ENCODE assay signal across 3 worm cellular contexts in genomic region chrIII:2785840-2786239, ce11.
TF ChIP-seq lines count a peak whose summit lies in the region.

Gene Y71H2AM.20 (minus strand): TSS chrIII:2785948.

TF ChIP-seq in whole organism, L1 larva, 84 proteins besides CTCF, POLR2A, EP300 and RAD21 (continued from another document and continues in another):
- peak; percentile 65 for TF ChIP-seq sox-4 (tag; optimal IDR thresholded peaks at IDR 0.05; lab: Kevin White, UChicago)
- TF ChIP-seq sup-37 (GFP tag; optimal IDR thresholded peaks at IDR 0.05; lab: Kevin White, UChicago), result no peak
- TF ChIP-seq nhr-47 (tag; optimal IDR thresholded peaks at IDR 0.05; lab: Kevin White, UChicago), result peak; percentile 95
- TF ChIP-seq irx-1 (tag; optimal IDR thresholded peaks at IDR 0.05; lab: Kevin White, UChicago), result peak; percentile 84
- TF ChIP-seq ceh-90 (tag; optimal IDR thresholded peaks at IDR 0.05; lab: Kevin White, UChicago), result no peak
- peak; percentile 99 for TF ChIP-seq mep-1 (tag; optimal IDR thresholded peaks at IDR 0.05; lab: Kevin White, UChicago)
- peak; percentile 84 for TF ChIP-seq vab-15 (tag; optimal IDR thresholded peaks at IDR 0.05; lab: Kevin White, UChicago)
- peak; percentile 91 for TF ChIP-seq pax-3 (tag; optimal IDR thresholded peaks at IDR 0.05; lab: Kevin White, UChicago)
- peak; percentile 92 for TF ChIP-seq unc-86 (tag; optimal IDR thresholded peaks at IDR 0.05; lab: Kevin White, UChicago)
- TF ChIP-seq nhr-19 (GFP tag; conservative IDR thresholded peaks at IDR 0.05; lab: Robert Waterston, UW), result peak; percentile 93
- peak; percentile 79 for TF ChIP-seq mef-2 (tag; optimal IDR thresholded peaks at IDR 0.05; lab: Kevin White, UChicago)
- peak; percentile 85 for TF ChIP-seq zag-1 (tag; optimal IDR thresholded peaks at IDR 0.05; lab: Kevin White, UChicago)
- TF ChIP-seq elt-3 (tag; optimal IDR thresholded peaks at IDR 0.05; lab: Kevin White, UChicago), result peak; percentile 82 to 99 (median 96)
- TF ChIP-seq alr-1 (tag; optimal IDR thresholded peaks at IDR 0.05; lab: Kevin White, UChicago; ENCODE audit: borderline replicate concordance), result no peak
- no peak for TF ChIP-seq sptf-1 (tag; optimal IDR thresholded peaks at IDR 0.05; lab: Kevin White, UChicago)
- peak; percentile 86 for TF ChIP-seq ceh-8 (GFP tag; optimal IDR thresholded peaks at IDR 0.05; lab: Kevin White, UChicago)
- TF ChIP-seq nhr-12 (tag; optimal IDR thresholded peaks at IDR 0.05; lab: Kevin White, UChicago), result no peak
- no peak for TF ChIP-seq ceh-63 (GFP tag; optimal IDR thresholded peaks at IDR 0.05; lab: Kevin White, UChicago)
- TF ChIP-seq ets-5 (GFP tag; IDR thresholded peaks at IDR 0.05; lab: Robert Waterston, UW), result no peak
- TF ChIP-seq lin-13 (GFP tag; optimal IDR thresholded peaks at IDR 0.05; lab: Kevin White, UChicago), result peak; percentile 97
- peak; percentile 92 for TF ChIP-seq aly-2 (tag; optimal IDR thresholded peaks at IDR 0.05; lab: Kevin White, UChicago)
- peak; percentile 42 for TF ChIP-seq elt-2 (tag; optimal IDR thresholded peaks at IDR 0.05; lab: Kevin White, UChicago)
- TF ChIP-seq nhr-237 (tag; optimal IDR thresholded peaks at IDR 0.05; lab: Kevin White, UChicago), result peak; percentile 92
- peak; percentile 92 to 95 for TF ChIP-seq efl-1 (optimal IDR thresholded peaks at IDR 0.05; lab: Kevin White, UChicago)
- peak; percentile 87 to 98 for TF ChIP-seq efl-1 (GFP tag; optimal IDR thresholded peaks at IDR 0.05 in 1 of 2; lab: Kevin White, UChicago)
- no peak for TF ChIP-seq unc-62 (GFP tag; optimal IDR thresholded peaks at IDR 0.05; lab: Kevin White, UChicago)
- peak; percentile 98 for TF ChIP-seq nhr-71 (tag; optimal IDR thresholded peaks at IDR 0.05; lab: Kevin White, UChicago)
- peak; percentile 84 for TF ChIP-seq ama-1 (optimal IDR thresholded peaks at IDR 0.05; lab: Kevin White, UChicago)
- TF ChIP-seq nhr-28 (tag; optimal IDR thresholded peaks at IDR 0.05; lab: Kevin White, UChicago), result no peak
- TF ChIP-seq nhr-77 (tag; optimal IDR thresholded peaks at IDR 0.05; lab: Kevin White, UChicago), result peak; percentile 93
- TF ChIP-seq C16A3.4 (tag; optimal IDR thresholded peaks at IDR 0.05; lab: Kevin White, UChicago), result peak; percentile 99
- peak in 1 of 2 experiments; percentile 74 for TF ChIP-seq egl-27 (tag; optimal IDR thresholded peaks at IDR 0.05; lab: Kevin White, UChicago)
- no peak for TF ChIP-seq nhr-76 (tag; optimal IDR thresholded peaks at IDR 0.05; lab: Kevin White, UChicago)
- TF ChIP-seq hpl-2 (GFP tag; optimal IDR thresholded peaks at IDR 0.05; lab: Kevin White, UChicago), result peak; percentile 81
- TF ChIP-seq lin-35 (GFP tag; optimal IDR thresholded peaks at IDR 0.05; lab: Kevin White, UChicago), result peak; percentile 92 to 95
- TF ChIP-seq nhr-11 (tag; optimal IDR thresholded peaks at IDR 0.05; lab: Kevin White, UChicago), result peak; percentile 29
- TF ChIP-seq zip-4 (GFP tag; optimal IDR thresholded peaks at IDR 0.05; lab: Kevin White, UChicago), result peak; percentile 59
- peak; percentile 56 for TF ChIP-seq pag-3 (tag; optimal IDR thresholded peaks at IDR 0.05; lab: Kevin White, UChicago; ENCODE audit: borderline replicate concordance, insufficient read depth)
- peak; percentile 89 for TF ChIP-seq dsc-1 (tag; optimal IDR thresholded peaks at IDR 0.05; lab: Kevin White, UChicago)
- TF ChIP-seq snpc-4 (tag; optimal IDR thresholded peaks at IDR 0.05; lab: Kevin White, UChicago), result peak; percentile 90
- peak; percentile 96 for TF ChIP-seq nhr-20 (tag; optimal IDR thresholded peaks at IDR 0.05; lab: Kevin White, UChicago)
- TF ChIP-seq nhr-84 (tag; optimal IDR thresholded peaks at IDR 0.05; lab: Kevin White, UChicago), result no peak
- no peak for TF ChIP-seq Y116A8C.19 (tag; optimal IDR thresholded peaks at IDR 0.05; lab: Kevin White, UChicago; ENCODE audit: borderline replicate concordance)

TF ChIP-seq in whole organism, L3 larva, 47 proteins besides CTCF, POLR2A, EP300 and RAD21 (continued from another document):
- TF ChIP-seq nhr-23 (tag; optimal IDR thresholded peaks at IDR 0.05; lab: Kevin White, UChicago) (peak; percentile 97), eor-1 (tag; optimal IDR thresholded peaks at IDR 0.05; lab: Kevin White, UChicago) (no peak), nhr-11 (tag; optimal IDR thresholded peaks at IDR 0.05; lab: Kevin White, UChicago) (peak; percentile 83), fkh-10 (GFP tag; optimal IDR thresholded peaks at IDR 0.05; lab: Kevin White, UChicago) (peak; percentile 91), fos-1 (tag; optimal IDR thresholded peaks at IDR 0.05; lab: Kevin White, UChicago) (peak; percentile 90), ama-1 (optimal IDR thresholded peaks at IDR 0.05; lab: Kevin White, UChicago) (no peak), pqm-1 (tag; optimal IDR thresholded peaks at IDR 0.05; lab: Kevin White, UChicago) (peak; percentile 81), pha-4 (tag; optimal IDR thresholded peaks at IDR 0.05; lab: Kevin White, UChicago) (peak; percentile 100), lin-39 (tag; optimal IDR thresholded peaks at IDR 0.05; lab: Kevin White, UChicago) (peak; percentile 98), R02D3.7 (tag; optimal IDR thresholded peaks at IDR 0.05; lab: Kevin White, UChicago) (peak; percentile 83), fkh-2 (tag; optimal IDR thresholded peaks at IDR 0.05; lab: Kevin White, UChicago) (peak; percentile 23), unc-39 (tag; optimal IDR thresholded peaks at IDR 0.05; lab: Kevin White, UChicago) (no peak), aly-2 (tag; optimal IDR thresholded peaks at IDR 0.05; lab: Kevin White, UChicago) (no peak), lsy-12 (tag; optimal IDR thresholded peaks at IDR 0.05; lab: Kevin White, UChicago) (peak; percentile 91), ceh-28 (tag; optimal IDR thresholded peaks at IDR 0.05; lab: Kevin White, UChicago) (peak; percentile 88), egl-27 (tag; optimal IDR thresholded peaks at IDR 0.05; lab: Kevin White, UChicago) (peak; percentile 81), daf-12 (tag; optimal IDR thresholded peaks at IDR 0.05; lab: Kevin White, UChicago) (no peak), ceh-16 (tag; optimal IDR thresholded peaks at IDR 0.05; lab: Kevin White, UChicago) (no peak), ceh-82 (tag; optimal IDR thresholded peaks at IDR 0.05; lab: Kevin White, UChicago) (peak; percentile 56), mdl-1 (tag; optimal IDR thresholded peaks at IDR 0.05; lab: Kevin White, UChicago) (no peak), nhr-76 (tag; optimal IDR thresholded peaks at IDR 0.05; lab: Kevin White, UChicago) (peak; percentile 60), ceh-9 (tag; optimal IDR thresholded peaks at IDR 0.05; lab: Kevin White, UChicago) (no peak), unc-62 (GFP tag; optimal IDR thresholded peaks at IDR 0.05; lab: Kevin White, UChicago) (peak; percentile 73), nhr-12 (tag; optimal IDR thresholded peaks at IDR 0.05; lab: Kevin White, UChicago) (no peak), skn-1 (tag; optimal IDR thresholded peaks at IDR 0.05; lab: Kevin White, UChicago) (peak; percentile 92), egl-5 (tag; optimal IDR thresholded peaks at IDR 0.05; lab: Kevin White, UChicago) (peak; percentile 82), zag-1 (tag; optimal IDR thresholded peaks at IDR 0.05; lab: Kevin White, UChicago) (no peak), nfya-1 (tag; optimal IDR thresholded peaks at IDR 0.05; lab: Kevin White, UChicago; ENCODE audit: insufficient read depth) (peak; percentile 97), mml-1 (tag; optimal IDR thresholded peaks at IDR 0.05; lab: Kevin White, UChicago) (no peak)

TF ChIP-seq in whole organism, young adult, 124 proteins besides CTCF, POLR2A, EP300 and RAD21 (continued from another document and continues in another):
- TF ChIP-seq atf-7 (tag; optimal IDR thresholded peaks at IDR 0.05; lab: Kevin White, UChicago) (peak; percentile 56), madf-8 (GFP tag; conservative IDR thresholded peaks at IDR 0.05; lab: Robert Waterston, UW) (peak; percentile 79), F49E8.2 (tag; optimal IDR thresholded peaks at IDR 0.05; lab: Kevin White, UChicago; ENCODE audit: insufficient read depth) (peak; percentile 85), ztf-22 (GFP tag; optimal IDR thresholded peaks at IDR 0.05; lab: Kevin White, UChicago) (no peak), F10E7.11 (tag; optimal IDR thresholded peaks at IDR 0.05; lab: Kevin White, UChicago) (no peak), attf-5 (GFP tag; optimal IDR thresholded peaks at IDR 0.05; lab: Kevin White, UChicago) (peak; percentile 100), snpc-4 (GFP tag; optimal IDR thresholded peaks at IDR 0.05; lab: Kevin White, UChicago) (peak; percentile 51), snpc-4 (tag; optimal IDR thresholded peaks at IDR 0.05; lab: Kevin White, UChicago) (peak; percentile 70 to 90 (median 83)), repo-1 (tag; optimal IDR thresholded peaks at IDR 0.05; lab: Kevin White, UChicago) (no peak), cebp-1 (GFP tag; IDR thresholded peaks at IDR 0.05; lab: Robert Waterston, UW) (peak; percentile 54; the same call in 1 of the 2 replicates), cebp-1 (tag; optimal IDR thresholded peaks at IDR 0.05; lab: Kevin White, UChicago) (peak; percentile 90), die-1 (tag; optimal IDR thresholded peaks at IDR 0.05; lab: Kevin White, UChicago) (peak; percentile 54), zim-3 (tag; optimal IDR thresholded peaks at IDR 0.05; lab: Kevin White, UChicago) (no peak), madf-6 (GFP tag; IDR thresholded peaks at IDR 0.05; lab: Robert Waterston, UW) (peak; percentile 90), nfyb-1 (GFP tag; IDR thresholded peaks at IDR 0.05; lab: Robert Waterston, UW) (peak; percentile 90), hmg-1.2 (GFP tag; IDR thresholded peaks at IDR 0.05; lab: Robert Waterston, UW) (peak; percentile 76), ceh-40 (GFP tag; IDR thresholded peaks at IDR 0.05; lab: Robert Waterston, UW) (no peak), T07F8.4 (tag; optimal IDR thresholded peaks at IDR 0.05; lab: Kevin White, UChicago) (peak; percentile 45), him-1 (tag; optimal IDR thresholded peaks at IDR 0.05; lab: Kevin White, UChicago) (no peak), tbp1 (GFP tag; optimal IDR thresholded peaks at IDR 0.05; lab: Kevin White, UChicago) (peak; percentile 77), madf-10 (tag; optimal IDR thresholded peaks at IDR 0.05; lab: Kevin White, UChicago) (peak; percentile 87), gei-17 (GFP tag; optimal IDR thresholded peaks at IDR 0.05; lab: Kevin White, UChicago) (no peak), ceh-91 (GFP tag; IDR thresholded peaks at IDR 0.05; lab: Robert Waterston, UW) (peak; percentile 89), F37B4.10 (GFP tag; IDR thresholded peaks at IDR 0.05; lab: Robert Waterston, UW) (no peak), tlf-1 (GFP tag; optimal IDR thresholded peaks at IDR 0.05; lab: Kevin White, UChicago) (peak; percentile 92), somi-1 (GFP tag; optimal IDR thresholded peaks at IDR 0.05; lab: Kevin White, UChicago) (peak; percentile 61), K11D2.4 (GFP tag; IDR thresholded peaks at IDR 0.05; lab: Robert Waterston, UW) (peak; percentile 91), xnd-1 (tag; optimal IDR thresholded peaks at IDR 0.05; lab: Kevin White, UChicago) (peak; percentile 49), akir-1 (GFP tag; optimal IDR thresholded peaks at IDR 0.05; lab: Kevin White, UChicago) (no peak), let-526 (GFP tag; IDR thresholded peaks at IDR 0.05; lab: Robert Waterston, UW) (peak; percentile 74; the same call in 1 of the 2 replicates), F55B11.4 (tag; optimal IDR thresholded peaks at IDR 0.05; lab: Kevin White, UChicago; ENCODE audit: borderline replicate concordance, insufficient read depth) (no peak), lag-1 (GFP tag; IDR thresholded peaks at IDR 0.05; lab: Robert Waterston, UW) (no peak), dox-1 (GFP tag; IDR thresholded peaks at IDR 0.05; lab: Robert Waterston, UW) (peak; percentile 98), hrde-1 (tag; optimal IDR thresholded peaks at IDR 0.05; lab: Kevin White, UChicago; ENCODE audit: borderline replicate concordance) (no peak), nhr-179 (tag; optimal IDR thresholded peaks at IDR 0.05; lab: Kevin White, UChicago) (no peak), nhr-120 (GFP tag; IDR thresholded peaks at IDR 0.05; lab: Robert Waterston, UW) (no peak), mel-28 (tag; optimal IDR thresholded peaks at IDR 0.05; lab: Kevin White, UChicago; ENCODE audit: borderline replicate concordance) (no peak), fkh-3 (tag; optimal IDR thresholded peaks at IDR 0.05; lab: Kevin White, UChicago) (no peak), cebp-2 (GFP tag; IDR thresholded peaks at IDR 0.05; lab: Robert Waterston, UW) (no peak), ceh-79 (tag; optimal IDR thresholded peaks at IDR 0.05; lab: Kevin White, UChicago) (no peak), bed-2 (GFP tag; IDR thresholded peaks at IDR 0.05; lab: Robert Waterston, UW) (no peak), let-607 (tag; optimal IDR thresholded peaks at IDR 0.05; lab: Kevin White, UChicago) (peak; percentile 44 to 64), K12H6.12 (tag; optimal IDR thresholded peaks at IDR 0.05; lab: Kevin White, UChicago) (peak; percentile 91), egrh-3 (GFP tag; IDR thresholded peaks at IDR 0.05; lab: Robert Waterston, UW) (0 out of 2 replicates have a peak, but pooled peaks have one; percentile 21), ets-4 (GFP tag; optimal IDR thresholded peaks at IDR 0.05; lab: Kevin White, UChicago) (no peak), pbrm-1 (GFP tag; IDR thresholded peaks at IDR 0.05; lab: Robert Waterston, UW) (peak; percentile 91), rcor-1 (GFP tag; IDR thresholded peaks at IDR 0.05; lab: Robert Waterston, UW) (peak; percentile 84), Y56A3A.18 (GFP tag; IDR thresholded peaks at IDR 0.05; lab: Robert Waterston, UW) (no peak), mes-4 (tag; optimal IDR thresholded peaks at IDR 0.05; lab: Kevin White, UChicago) (no peak), lsy-27 (tag; optimal IDR thresholded peaks at IDR 0.05; lab: Kevin White, UChicago; ENCODE audit: borderline replicate concordance, insufficient read depth) (peak; percentile 69), hlh-12 (tag; optimal IDR thresholded peaks at IDR 0.05; lab: Kevin White, UChicago) (no peak), tbx-9 (tag; optimal IDR thresholded peaks at IDR 0.05; lab: Kevin White, UChicago; ENCODE audit: borderline replicate concordance) (no peak), lsl-1 (GFP tag; optimal IDR thresholded peaks at IDR 0.05; lab: Kevin White, UChicago) (peak; percentile 92), F57C9.4 (tag; optimal IDR thresholded peaks at IDR 0.05; lab: Kevin White, UChicago) (no peak), hlh-26 (GFP tag; conservative IDR thresholded peaks at IDR 0.05; lab: Robert Waterston, UW) (no peak), ztf-18 (tag; optimal IDR thresholded peaks at IDR 0.05; lab: Kevin White, UChicago) (peak; percentile 83), T26A5.8 (tag; optimal IDR thresholded peaks at IDR 0.05; lab: Kevin White, UChicago) (no peak), lin-26 (GFP tag; IDR thresholded peaks at IDR 0.05; lab: Robert Waterston, UW) (peak; percentile 76; the same call in 1 of the 2 replicates), B0035.1 (tag; optimal IDR thresholded peaks at IDR 0.05; lab: Kevin White, UChicago) (no peak), Y79H2A.3 (GFP tag; conservative IDR thresholded peaks at IDR 0.05; lab: Robert Waterston, UW) (peak; percentile 74; the same call in 1 of the 2 replicates), egl-44 (GFP tag; IDR thresholded peaks at IDR 0.05; lab: Robert Waterston, UW) (peak; percentile 67; the same call in 1 of the 2 replicates), lin-40 (tag; optimal IDR thresholded peaks at IDR 0.05; lab: Kevin White, UChicago) (peak; percentile 92), F22D6.2 (tag; optimal IDR thresholded peaks at IDR 0.05; lab: Kevin White, UChicago) (peak; percentile 39), sptf-2 (GFP tag; optimal IDR thresholded peaks at IDR 0.05; lab: Kevin White, UChicago) (no peak), unc-62 (GFP tag; optimal IDR thresholded peaks at IDR 0.05; lab: Kevin White, UChicago) (peak; percentile 62), Y95B8A.8 (GFP tag; IDR thresholded peaks at IDR 0.05; lab: Robert Waterston, UW) (peak; percentile 94), egl-18 (GFP tag; IDR thresholded peaks at IDR 0.05; lab: Robert Waterston, UW) (no peak), B0261.1 (tag; optimal IDR thresholded peaks at IDR 0.05; lab: Kevin White, UChicago) (peak; percentile 1), mcd-1 (GFP tag; IDR thresholded peaks at IDR 0.05; lab: Robert Waterston, UW) (peak; percentile 98)
